Worm (Caenorhabditis elegans) whole organism, L3 larva: Measurements from ENCODE around the gene W01C9.2.

ENCODE experiments used
- R02D3.7 ChIP-seq: fragments of 150-350 bp; optimal IDR thresholded peaks from 2 replicates; lab custom pipeline; 2014; ENCODE audit warnings: missing biosample characterization, missing genetic modification characterization
- aly-2 ChIP-seq: fragments of 150-350 bp; optimal IDR thresholded peaks from 2 replicates; lab custom pipeline; 2014; ENCODE audit warnings: missing biosample characterization, missing genetic modification characterization
- ceh-28 ChIP-seq: fragments of 150-350 bp; optimal IDR thresholded peaks from 2 replicates; lab custom pipeline; 2014; ENCODE audit warnings: missing biosample characterization, missing genetic modification reagents, missing genetic modification characterization
- ceh-9 ChIP-seq: sonication (generic microtip); optimal IDR thresholded peaks from 2 replicates; lab custom pipeline; 2018; ENCODE audit warnings: missing biosample characterization, missing genetic modification characterization
- egl-27 ChIP-seq: sonication (generic microtip); optimal IDR thresholded peaks from 4 replicates; lab custom pipeline; 2017; ENCODE audit warnings: missing biosample characterization, missing genetic modification reagents, missing genetic modification characterization
- elt-1 ChIP-seq: fragments of 150-350 bp; optimal IDR thresholded peaks from 2 replicates; lab custom pipeline; 2014; ENCODE audit warnings: missing biosample characterization, missing genetic modification characterization
- elt-2 ChIP-seq: sonication (generic microtip); optimal IDR thresholded peaks from 2 replicates; lab custom pipeline; 2016; ENCODE audit warnings: missing genetic modification reagents, mild to moderate bottlenecking, missing genetic modification characterization, missing compliant biosample characterization
- fkh-2 ChIP-seq: fragments of 150-350 bp; optimal IDR thresholded peaks from 2 replicates; lab custom pipeline; 2014; ENCODE audit warnings: missing biosample characterization, missing genetic modification reagents, missing genetic modification characterization
- hmg-11 ChIP-seq: sonication (generic microtip); optimal IDR thresholded peaks from 2 replicates; lab custom pipeline; 2016; ENCODE audit warnings: missing genetic modification characterization, missing compliant biosample characterization
- jun-1 ChIP-seq: fragments of 150-350 bp; optimal IDR thresholded peaks from 2 replicates; lab custom pipeline; 2014; ENCODE audit warnings: missing biosample characterization, missing genetic modification reagents, missing genetic modification characterization
- lin-15B ChIP-seq: fragments of 150-350 bp; optimal IDR thresholded peaks from 2 replicates; lab custom pipeline; 2014; ENCODE audit warnings: missing biosample characterization, missing genetic modification characterization
- lin-39 ChIP-seq: fragments of 150-350 bp; optimal IDR thresholded peaks from 2 replicates; lab custom pipeline; 2018; ENCODE audit warnings: missing biosample characterization, missing genetic modification reagents, missing genetic modification characterization
- lsy-12 ChIP-seq: sonication (generic microtip); optimal IDR thresholded peaks from 2 replicates; lab custom pipeline; 2016; ENCODE audit warnings: mild to moderate bottlenecking, missing genetic modification characterization, missing compliant biosample characterization
- mdl-1 ChIP-seq: fragments of 150-350 bp; optimal IDR thresholded peaks from 2 replicates; lab custom pipeline; 2014; ENCODE audit warnings: missing biosample characterization, missing genetic modification characterization
- nfya-1 ChIP-seq: sonication (generic microtip); optimal IDR thresholded peaks from 2 replicates; lab custom pipeline; 2017; ENCODE audit warnings: missing genetic modification characterization, mild to moderate bottlenecking, missing compliant biosample characterization, antibody characterized with exemption, moderate library complexity; ENCODE audit not compliant: insufficient read depth
- nhr-11 ChIP-seq: fragments of 150-350 bp; optimal IDR thresholded peaks from 2 replicates; lab custom pipeline; 2014; ENCODE audit warnings: missing biosample characterization, missing genetic modification characterization
- nhr-12 ChIP-seq: fragments of 150-350 bp; optimal IDR thresholded peaks from 2 replicates; lab custom pipeline; 2014; ENCODE audit warnings: missing biosample characterization, missing genetic modification characterization
- nhr-23 ChIP-seq: fragments of 150-350 bp; optimal IDR thresholded peaks from 2 replicates; lab custom pipeline; 2014; ENCODE audit warnings: missing biosample characterization, missing genetic modification reagents, missing genetic modification characterization
- nhr-237 ChIP-seq: fragments of 150-350 bp; optimal IDR thresholded peaks from 2 replicates; lab custom pipeline; 2014; ENCODE audit warnings: missing biosample characterization, missing genetic modification characterization
- nhr-25 ChIP-seq: sonication (generic microtip); optimal IDR thresholded peaks from 2 replicates; lab custom pipeline; 2017; ENCODE audit warnings: missing biosample characterization, missing genetic modification characterization
- nhr-28 ChIP-seq: fragments of 150-350 bp; optimal IDR thresholded peaks from 2 replicates; lab custom pipeline; 2014; ENCODE audit warnings: missing biosample characterization, missing genetic modification characterization
- nhr-43 ChIP-seq: sonication (generic microtip); optimal IDR thresholded peaks from 2 replicates; lab custom pipeline; 2016; ENCODE audit warnings: mild to moderate bottlenecking, missing genetic modification characterization, missing compliant biosample characterization; ENCODE audit not compliant: poor library complexity, severe bottlenecking
- nhr-67 ChIP-seq: fragments of 150-350 bp; optimal IDR thresholded peaks from 2 replicates; lab custom pipeline; 2014; ENCODE audit warnings: missing biosample characterization, missing genetic modification characterization
- pha-4 ChIP-seq: fragments of 150-350 bp; optimal IDR thresholded peaks from 2 replicates; lab custom pipeline; 2014; ENCODE audit warnings: missing biosample characterization, missing genetic modification reagents, missing genetic modification characterization
- pqm-1 ChIP-seq: fragments of 150-350 bp; optimal IDR thresholded peaks from 2 replicates; lab custom pipeline; 2017; ENCODE audit warnings: missing biosample characterization, missing genetic modification characterization, inconsistent platforms
- sea-2 ChIP-seq: fragments of 150-350 bp; sonication (generic microtip); optimal IDR thresholded peaks from 4 replicates; lab custom pipeline; 2014; ENCODE audit warnings: missing biosample characterization, missing genetic modification reagents, missing genetic modification characterization
- skn-1 ChIP-seq: fragments of 150-350 bp; optimal IDR thresholded peaks from 2 replicates; lab custom pipeline; 2014; ENCODE audit warnings: missing biosample characterization, missing genetic modification characterization
- snpc-4 ChIP-seq: fragments of 150-350 bp; optimal IDR thresholded peaks from 2 replicates; lab custom pipeline; 2014; ENCODE audit warnings: missing biosample characterization, missing genetic modification characterization
- tbx-2 ChIP-seq: sonication (generic microtip); optimal IDR thresholded peaks from 2 replicates; lab custom pipeline; 2016; ENCODE audit warnings: mild to moderate bottlenecking, missing genetic modification characterization, missing compliant biosample characterization
- unc-62 ChIP-seq: fragments of 150-350 bp; sonication (generic microtip); optimal IDR thresholded peaks from 4 replicates; lab custom pipeline; 2014; ENCODE audit warnings: missing biosample characterization, missing genetic modification reagents, missing genetic modification characterization
- ztf-4 ChIP-seq: fragments of 150-350 bp; optimal IDR thresholded peaks from 2 replicates; lab custom pipeline; 2014; ENCODE audit warnings: missing biosample characterization, missing genetic modification characterization

Gene W01C9.2

DNA sequence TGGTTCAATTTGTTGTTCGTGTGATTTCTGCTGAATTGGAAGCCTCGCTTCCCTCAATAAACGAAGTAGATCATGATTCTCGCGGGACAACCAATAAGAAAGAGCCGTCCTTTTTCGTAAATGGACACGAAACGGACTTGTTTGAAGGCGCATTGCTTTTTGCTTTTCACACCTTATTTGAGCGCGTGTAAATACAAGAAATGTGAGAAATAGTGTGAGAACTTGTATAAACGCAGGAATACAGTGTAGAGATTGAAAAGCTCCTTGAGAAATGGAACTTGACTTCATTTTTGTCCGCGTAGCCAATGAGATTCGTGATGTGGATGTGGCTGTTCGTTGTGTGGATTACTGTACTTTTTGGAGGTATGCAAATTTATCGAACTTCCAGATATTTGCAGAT lies 15.5 kb upstream of the W01C9.2 start, which contains the start of gene cht-2:
cht-2 (plus strand) TSS at position 301 of the 400 bp plus-strand sequence.
- TF ChIP-seq ceh-28 (tag; lab: Kevin White, UChicago) (no peak), hmg-11 (tag; lab: Kevin White, UChicago) (no peak)
- TF ChIP-seq, all 47 proteins: peak for 0

DNA sequence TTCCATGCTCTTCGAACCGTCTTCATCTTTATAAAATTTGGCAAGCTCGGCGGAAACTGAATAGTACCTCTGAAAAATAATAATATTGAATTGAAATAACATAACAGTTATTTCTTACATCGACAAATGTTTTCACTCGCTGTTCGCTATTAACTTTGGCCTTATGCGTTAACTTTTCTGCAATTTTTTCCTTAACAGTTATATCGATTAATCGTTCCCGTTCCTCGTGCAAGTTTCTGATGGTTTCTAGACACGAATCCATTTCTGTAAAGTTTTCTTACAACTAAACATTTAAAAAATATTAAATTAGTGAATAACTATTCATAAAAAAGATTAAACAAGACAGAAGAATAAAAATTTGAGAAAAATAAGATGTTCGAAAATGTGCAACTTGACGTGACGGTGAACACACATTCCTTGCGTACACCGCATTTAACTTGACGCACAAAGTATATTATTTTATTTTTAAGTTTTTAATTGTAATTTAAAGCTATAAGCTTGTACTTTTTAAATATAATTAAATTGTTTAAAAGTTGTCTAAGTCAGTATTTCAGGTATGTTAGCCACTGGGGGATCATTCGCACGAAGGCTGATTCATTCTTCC lies 10.9 kb upstream of the W01C9.2 start, which contains the start of the genes prp-9 and mrps-18B:
prp-9 (minus strand) TSS at position 264 of the 604 bp plus-strand sequence.
mrps-18B (plus strand) TSS at position 549 of the 604 bp plus-strand sequence.
- peak; percentile 13 for TF ChIP-seq elt-2 (tag; lab: Kevin White, UChicago)
- peak; percentile 67 for TF ChIP-seq nhr-23 (tag; lab: Kevin White, UChicago)
- TF ChIP-seq hmg-11 (tag; lab: Kevin White, UChicago), result peak; percentile 1
- TF ChIP-seq lin-15B (tag; lab: Kevin White, UChicago), result peak; percentile 33
- no peak for TF ChIP-seq nhr-25 (tag; lab: Kevin White, UChicago)
- TF ChIP-seq snpc-4, result peak; percentile 71
- TF ChIP-seq tbx-2 (tag; lab: Kevin White, UChicago), result no peak
- TF ChIP-seq elt-1 (tag; lab: Kevin White, UChicago), result no peak
- peak; percentile 71 for TF ChIP-seq pha-4 (tag; lab: Kevin White, UChicago)

DNA sequence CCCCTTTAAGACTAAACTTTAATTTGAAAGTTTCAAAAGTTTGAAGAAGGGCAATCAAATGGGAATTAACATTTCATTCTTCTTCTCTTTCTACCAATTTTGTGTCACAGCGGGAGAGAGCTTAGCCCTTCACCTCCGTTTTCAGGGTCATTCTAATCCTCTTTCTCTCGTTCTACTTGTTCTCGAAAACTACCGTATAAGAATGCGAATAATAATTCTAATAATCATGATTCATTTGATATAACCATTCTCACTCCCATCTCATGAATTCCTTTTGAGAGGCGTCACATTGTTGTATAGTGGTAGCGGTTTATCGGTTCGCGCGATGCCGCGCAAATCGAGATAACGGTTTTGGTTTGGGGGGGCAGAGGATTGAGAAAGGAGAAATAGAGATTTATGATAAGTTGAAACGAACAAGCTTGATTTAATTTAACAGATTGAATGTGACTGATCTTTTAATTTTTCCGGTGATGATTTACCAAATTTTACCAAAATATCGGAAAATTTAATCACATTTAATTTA lies 6.9 kb upstream of the W01C9.2 start:
- TF ChIP-seq nhr-25 (tag; lab: Kevin White, UChicago), result peak; percentile 50
- TF ChIP-seq nhr-23 (tag; lab: Kevin White, UChicago), result peak; percentile 11
- no peak for TF ChIP-seq ceh-9 (tag; lab: Kevin White, UChicago)

DNA sequence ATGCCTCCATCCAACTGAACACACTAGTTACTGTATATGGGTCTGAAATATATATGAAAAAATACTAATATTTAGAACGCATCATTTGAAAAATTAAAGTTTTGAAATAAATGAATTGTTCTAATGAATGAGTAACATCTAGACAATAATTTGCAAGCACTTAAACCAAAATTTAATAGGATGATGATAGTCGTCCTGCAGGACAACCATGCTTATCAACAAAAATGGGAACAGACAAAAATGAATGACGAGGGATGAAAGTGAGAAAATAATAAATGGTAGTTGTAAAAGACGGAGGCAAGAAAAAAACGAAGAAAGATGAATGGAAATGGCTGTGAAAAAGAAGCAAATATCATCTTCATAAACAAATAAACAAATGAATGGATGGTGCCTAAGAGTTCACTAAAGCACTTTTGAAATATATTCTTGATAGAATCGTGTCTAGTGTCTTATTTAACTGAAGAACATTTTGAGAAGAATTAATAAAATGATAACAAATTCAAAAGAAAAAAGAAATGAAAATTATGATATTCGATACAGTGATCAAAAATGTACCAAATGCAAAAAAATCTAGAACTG lies 4.9 kb upstream of the W01C9.2 start, which contains the start of gene gldi-7:
gldi-7 (minus strand) TSS at position 42 of the 579 bp plus-strand sequence.
- TF ChIP-seq pqm-1 (tag; lab: Kevin White, UChicago) (peak; percentile 15), ceh-28 (tag; lab: Kevin White, UChicago) (no peak), elt-2 (tag; lab: Kevin White, UChicago) (no peak), nhr-12 (tag; lab: Kevin White, UChicago) (no peak)

DNA sequence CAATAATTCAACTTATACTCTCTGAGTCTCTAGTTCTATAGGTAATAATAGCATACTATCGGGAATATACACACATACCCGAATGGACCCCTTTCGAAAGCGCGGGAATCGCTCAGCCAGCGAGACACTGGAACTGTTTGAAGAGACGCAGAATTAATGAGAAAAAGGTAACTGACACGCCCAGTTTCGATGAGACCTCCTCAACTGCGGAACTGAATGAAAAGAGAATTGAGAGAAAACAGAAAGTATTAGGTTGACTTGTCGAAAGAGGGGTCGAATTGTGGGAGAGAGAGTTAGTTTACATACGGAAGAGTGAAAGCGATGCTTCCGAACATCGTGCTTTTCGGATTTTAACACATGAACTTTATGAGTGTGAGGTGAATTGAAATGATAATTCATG lies 4.1 kb upstream of the W01C9.2 start:
- TF ChIP-seq nhr-67 (tag; lab: Kevin White, UChicago) (no peak), nhr-23 (tag; lab: Kevin White, UChicago) (peak; percentile 39), pha-4 (tag; lab: Kevin White, UChicago) (peak; percentile 20), nhr-25 (tag; lab: Kevin White, UChicago) (peak; percentile 49)

ce11 chrII:8540412-8540811 lies 4.3 kb downstream of the W01C9.2 start, which contains the start of gene pqn-73:
Gene pqn-73 (plus strand): TSS chrII:8540712.
- no peak for TF ChIP-seq fkh-2 (tag; lab: Kevin White, UChicago)
- no peak for TF ChIP-seq nhr-28

DNA sequence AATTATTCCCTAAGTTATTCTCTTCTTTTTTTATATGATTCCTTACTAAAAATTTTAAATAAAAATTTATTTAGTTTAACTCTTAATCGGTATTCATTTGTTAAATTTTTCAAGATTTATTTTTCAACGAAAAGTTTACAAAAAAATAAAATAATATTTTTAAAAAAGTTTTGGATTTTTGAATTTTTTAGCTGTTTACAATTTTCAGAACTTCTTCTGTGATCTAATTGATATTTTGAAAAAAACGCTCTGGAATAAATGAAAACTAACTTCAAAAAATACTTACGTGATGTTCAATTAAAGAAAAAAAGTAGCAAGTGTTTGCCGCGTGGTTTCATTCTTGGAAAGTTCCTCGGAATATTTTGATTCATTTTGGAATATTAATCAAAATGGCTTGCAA lies 9.2 kb downstream of the W01C9.2 start, which contains the start of gene decr-1.2:
decr-1.2 (plus strand) TSS at position 301 of the 400 bp plus-strand sequence.
- TF ChIP-seq R02D3.7, result no peak
- no peak for TF ChIP-seq pqm-1 (tag; lab: Kevin White, UChicago)
- TF ChIP-seq nhr-67 (tag; lab: Kevin White, UChicago), result no peak
- no peak for TF ChIP-seq nhr-11
- TF ChIP-seq elt-2 (tag; lab: Kevin White, UChicago), result no peak
- no peak for TF ChIP-seq nhr-28
- TF ChIP-seq nhr-237 (tag; lab: Kevin White, UChicago), result no peak
- TF ChIP-seq unc-62 (GFP tag; lab: Kevin White, UChicago), result no peak
- TF ChIP-seq sea-2 (GFP tag; lab: Kevin White, UChicago), result no peak
- TF ChIP-seq ceh-28 (tag; lab: Kevin White, UChicago), result no peak
- TF ChIP-seq mdl-1 (tag; lab: Kevin White, UChicago), result no peak
- TF ChIP-seq ztf-4 (tag; lab: Kevin White, UChicago), result no peak

DNA sequence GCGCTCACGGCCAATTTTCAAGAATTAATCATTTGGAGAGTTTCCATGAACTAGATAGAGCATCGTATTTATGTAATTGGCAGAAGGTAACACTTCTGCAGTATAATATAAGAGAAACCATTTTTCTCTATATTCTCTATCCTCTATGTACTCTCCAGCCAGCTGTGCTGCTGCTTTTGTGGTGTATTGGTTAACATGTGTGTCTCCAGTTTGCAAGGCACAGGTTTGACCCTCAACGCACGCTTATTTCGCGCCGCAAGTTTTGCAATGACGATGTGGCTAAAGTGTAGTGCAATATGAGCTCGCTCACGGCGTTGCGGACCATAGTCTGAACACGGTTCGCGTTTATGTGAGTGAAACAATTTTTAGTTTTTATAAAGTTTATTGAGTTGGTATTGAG lies 10.8 kb downstream of the W01C9.2 start:
- TF ChIP-seq tbx-2 (tag; lab: Kevin White, UChicago) (peak; percentile 42), egl-27 (tag; lab: Kevin White, UChicago) (peak; percentile 22), lin-39 (tag; lab: Kevin White, UChicago) (peak; percentile 54), nfya-1 (peak; percentile 52), aly-2 (tag; lab: Kevin White, UChicago) (no peak), nhr-25 (tag; lab: Kevin White, UChicago) (peak; percentile 40), ceh-9 (tag; lab: Kevin White, UChicago) (no peak), snpc-4 (peak; percentile 11), elt-2 (tag; lab: Kevin White, UChicago) (peak; percentile 36), skn-1 (tag; lab: Kevin White, UChicago) (peak; percentile 36), mdl-1 (tag; lab: Kevin White, UChicago) (no peak), pha-4 (tag; lab: Kevin White, UChicago) (peak; percentile 77), nhr-43 (tag; lab: Kevin White, UChicago) (peak; percentile 70), jun-1 (tag; lab: Kevin White, UChicago) (peak; percentile 17), lsy-12 (tag; lab: Kevin White, UChicago) (peak; percentile 22)
